Fruit fly (Drosophila melanogaster): Measurements from ENCODE around the gene Hand.

DNA sequence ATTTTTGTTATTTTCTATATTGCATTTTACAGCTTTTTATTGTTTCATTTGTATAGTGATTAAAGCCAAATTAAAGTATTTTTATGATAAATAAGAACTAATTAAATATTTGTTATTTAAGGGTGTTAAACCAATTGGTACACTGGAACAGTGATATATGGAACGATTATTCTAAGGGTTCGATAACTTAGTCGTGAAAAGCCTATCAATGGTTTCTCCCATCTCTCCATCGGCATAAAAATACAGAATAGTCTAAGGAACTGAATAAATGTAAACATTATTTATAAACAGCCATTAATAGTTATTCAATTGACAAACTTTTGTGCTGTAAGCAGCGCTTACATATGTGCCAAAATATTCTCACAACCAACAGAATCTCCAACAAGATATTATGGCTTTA is 30.1 kb downstream of the Hand start, which contains the start of gene Mob3:
- no peak for TF ChIP-seq cnc (optimal IDR thresholded peaks at IDR 0.05)
- no peak for TF ChIP-seq pad (GFP tag; optimal IDR thresholded peaks at IDR 0.05)
- no peak for TF ChIP-seq CG5204 (GFP tag; optimal IDR thresholded peaks at IDR 0.05)
- TF ChIP-seq kay (GFP tag; ENCODE audit: borderline replicate concordance) = peak; percentile 41
- no peak for TF ChIP-seq Mnt (GFP tag; optimal IDR thresholded peaks at IDR 0.05)
- TF ChIP-seq CG1620 (GFP tag; optimal IDR thresholded peaks at IDR 0.05) = no peak
- TF ChIP-seq tj (GFP tag; optimal IDR thresholded peaks at IDR 0.05) = no peak
- TF ChIP-seq CG12768 (GFP tag; optimal IDR thresholded peaks at IDR 0.05) = no peak
- TF ChIP-seq Crg-1 (GFP tag; optimal IDR thresholded peaks at IDR 0.05) = no peak
- TF ChIP-seq ovo (GFP tag; optimal IDR thresholded peaks at IDR 0.05) = no peak
- no peak for TF ChIP-seq Clk (GFP tag; optimal IDR thresholded peaks at IDR 0.05)
- TF ChIP-seq CG7045 (GFP tag; optimal IDR thresholded peaks at IDR 0.05) = no peak
- no peak for TF ChIP-seq Hr96 (GFP tag; optimal IDR thresholded peaks at IDR 0.05)
